Worm (Caenorhabditis elegans) whole organism, early embryonic: ENCODE results near the gene ost-1.

Experiments
- ama-1 ChIP-seq: fragments of 150-350 bp; optimal IDR thresholded peaks from 2 replicates; lab custom pipeline; 2014
- ceh-13 ChIP-seq: fragments of 200-800 bp; sonication (Bioruptor generic); optimal IDR thresholded peaks from 2 replicates; lab custom pipeline; 2018; ENCODE audit warnings: mild to moderate bottlenecking, missing genetic modification characterization, missing compliant biosample characterization
- ceh-36 ChIP-seq: sonication (generic microtip); optimal IDR thresholded peaks from 2 replicates; lab custom pipeline; 2016; ENCODE audit warnings: missing genetic modification characterization, inconsistent platforms, missing compliant biosample characterization
- sea-1 ChIP-seq: fragments of 200-800 bp; sonication (Bioruptor generic); conservative IDR thresholded peaks from 2 replicates; pipeline ENCODE4 v1.3.6; 2022; ENCODE audit warnings: missing genetic modification characterization, missing compliant biosample characterization
- tbx-37 ChIP-seq: fragments of 200-800 bp; sonication (Bioruptor generic); conservative IDR thresholded peaks from 2 replicates; pipeline ENCODE4 v1.3.6; 2022; ENCODE audit warnings: missing genetic modification reagents, missing genetic modification characterization, missing compliant biosample characterization
- tra-4 ChIP-seq: sonication (generic microtip); optimal IDR thresholded peaks from 2 replicates; lab custom pipeline; 2017; ENCODE audit warnings: missing genetic modification characterization, missing compliant biosample characterization

DNA sequence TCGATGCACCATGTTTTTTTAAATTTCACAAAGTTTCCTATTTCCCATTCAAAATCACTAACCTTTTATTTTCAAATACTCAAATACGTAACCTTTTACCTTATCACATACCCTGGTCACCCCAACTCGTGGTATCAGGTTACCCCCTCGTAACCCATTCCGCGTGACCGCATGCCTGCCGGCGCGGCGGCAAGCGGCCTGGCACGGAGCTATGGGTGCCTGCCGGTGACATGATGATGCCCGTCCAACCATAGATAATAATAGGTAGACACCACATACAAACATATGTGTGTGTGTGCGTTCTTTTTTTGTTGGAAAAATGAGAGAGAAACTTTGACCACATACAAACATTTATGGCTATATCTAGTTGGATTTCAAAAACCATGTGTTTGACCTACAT lies 41.6 kb upstream of the ost-1 start:
- no peak for TF ChIP-seq ama-1
- TF ChIP-seq ceh-36 = no peak
- no peak for TF ChIP-seq tra-4
- TF ChIP-seq sea-1 (GFP tag; lab: Robert Waterston, UW) = no peak
- TF ChIP-seq ceh-13 (GFP tag; lab: Kevin White, UChicago) = no peak
- no peak for TF ChIP-seq tbx-37 (GFP tag; lab: Robert Waterston, UW)
